Worm (Caenorhabditis elegans) whole organism, L1 larva: ENCODE measurements around the gene pha-4.

Source experiments
- C04F5.9 ChIP-seq: sonication (generic microtip); optimal IDR thresholded peaks from 2 replicates; lab custom pipeline; 2016; ENCODE audit warnings: missing genetic modification characterization, missing compliant biosample characterization
- C16A3.4 ChIP-seq: fragments of 150-350 bp; optimal IDR thresholded peaks from 2 replicates; lab custom pipeline; 2014; ENCODE audit warnings: missing biosample characterization, missing genetic modification characterization
- C34B4.2 ChIP-seq: sonication (generic microtip); optimal IDR thresholded peaks from 2 replicates; lab custom pipeline; 2017; ENCODE audit warnings: mild to moderate bottlenecking, missing genetic modification characterization, missing compliant biosample characterization
- Y116A8C.19 ChIP-seq: sonication (generic microtip); optimal IDR thresholded peaks from 2 replicates; lab custom pipeline; 2016; ENCODE audit warnings: missing compliant biosample characterization, missing genetic modification characterization, borderline replicate concordance
- aha-1 ChIP-seq: fragments of 150-350 bp; optimal IDR thresholded peaks from 2 replicates; lab custom pipeline; 2014; ENCODE audit warnings: missing biosample characterization, missing genetic modification characterization
- alr-1 ChIP-seq: fragments of 200-800 bp; sonication (Bioruptor generic); optimal IDR thresholded peaks from 2 replicates; lab custom pipeline; 2018; ENCODE audit warnings: borderline replicate concordance, mild to moderate bottlenecking, missing genetic modification characterization, missing compliant biosample characterization
- aly-2 ChIP-seq: fragments of 150-350 bp; optimal IDR thresholded peaks from 2 replicates; lab custom pipeline; 2014; ENCODE audit warnings: missing biosample characterization, missing genetic modification characterization
- ceh-82 ChIP-seq, 3 experiments: fragments of 150-350 bp in 1 of 3; sonication (generic microtip) in 2 of 3; optimal IDR thresholded peaks; 2 replicates each; lab custom pipeline; 2014 to 2017; ENCODE audit warnings: missing biosample characterization in 3 of 3, missing genetic modification characterization in 3 of 3
- ces-1 ChIP-seq: fragments of 150-350 bp; optimal IDR thresholded peaks from 2 replicates; lab custom pipeline; 2014; ENCODE audit warnings: missing biosample characterization, missing genetic modification reagents, missing genetic modification characterization
- dpl-1 ChIP-seq, 3 experiments: fragments of 150-350 bp in 2 of 3; sonication (generic microtip) in 1 of 3; optimal IDR thresholded peaks; 2 replicates each; lab custom pipeline; 2014 to 2017; ENCODE audit warnings: missing biosample characterization in 3 of 3, missing genetic modification characterization in 3 of 3, missing genetic modification reagents in 3 of 3
- efl-1 ChIP-seq, 4 experiments: fragments of 150-350 bp; optimal IDR thresholded peaks in 3 of 4; peaks in 1 of 4; 1 replicate in 1 of 4; 2 replicates in 3 of 4; lab custom pipeline; 2014; ENCODE audit warnings: missing biosample characterization in 2 of 4, missing genetic modification characterization in 2 of 4, missing genetic modification reagents in 2 of 4
- efl-3 ChIP-seq: fragments of 200-800 bp; sonication (Bioruptor generic); optimal IDR thresholded peaks from 2 replicates; lab custom pipeline; 2018; ENCODE audit warnings: mild to moderate bottlenecking, missing genetic modification characterization, missing compliant biosample characterization
- egl-13 ChIP-seq: sonication (generic microtip); optimal IDR thresholded peaks from 2 replicates; lab custom pipeline; 2016; ENCODE audit warnings: missing genotype, missing genetic modification reagents, missing genetic modification characterization, missing compliant biosample characterization
- elt-2 ChIP-seq: sonication (generic microtip); optimal IDR thresholded peaks from 2 replicates; lab custom pipeline; 2016; ENCODE audit warnings: missing genetic modification characterization, mild to moderate bottlenecking, inconsistent platforms, missing compliant biosample characterization, missing genetic modification reagents
- elt-3 ChIP-seq, 6 experiments: fragments of 150-350 bp in 1 of 6; sonication (generic microtip); optimal IDR thresholded peaks; 2 replicates each; lab custom pipeline; 2017 to 2018; ENCODE audit warnings: missing biosample characterization in 6 of 6, missing genetic modification characterization in 6 of 6, inconsistent platforms in 1 of 6
- fkh-10 ChIP-seq: sonication (generic microtip); optimal IDR thresholded peaks from 2 replicates; lab custom pipeline; 2017; ENCODE audit warnings: missing biosample characterization, missing genetic modification reagents, missing genetic modification characterization
- fos-1 ChIP-seq: fragments of 150-350 bp; optimal IDR thresholded peaks from 2 replicates; lab custom pipeline; 2014; ENCODE audit warnings: missing biosample characterization, missing genetic modification characterization
- hpl-2 ChIP-seq: fragments of 150-350 bp; optimal IDR thresholded peaks from 2 replicates; lab custom pipeline; 2014; ENCODE audit warnings: missing biosample characterization, missing genetic modification reagents, missing genetic modification characterization
- jun-1 ChIP-seq: fragments of 150-350 bp; optimal IDR thresholded peaks from 2 replicates; lab custom pipeline; 2014; ENCODE audit warnings: missing biosample characterization, missing genetic modification reagents, missing genetic modification characterization
- lin-15B ChIP-seq: fragments of 150-350 bp; sonication (generic microtip); optimal IDR thresholded peaks from 3 replicates; lab custom pipeline; 2014; ENCODE audit warnings: missing biosample characterization, missing genetic modification characterization
- lin-35 ChIP-seq, 2 experiments: fragments of 150-350 bp; optimal IDR thresholded peaks; 2 replicates each; lab custom pipeline; 2014; ENCODE audit warnings: missing biosample characterization in 2 of 2, missing genetic modification characterization in 2 of 2, missing genetic modification reagents in 2 of 2
- lin-39 ChIP-seq: fragments of 150-350 bp; optimal IDR thresholded peaks from 2 replicates; lab custom pipeline; 2014; ENCODE audit warnings: missing biosample characterization, missing genetic modification reagents, missing genetic modification characterization
- lir-3 ChIP-seq: sonication (generic microtip); optimal IDR thresholded peaks from 2 replicates; lab custom pipeline; 2016; ENCODE audit warnings: mild to moderate bottlenecking, missing genetic modification characterization, moderate library complexity, missing compliant biosample characterization; ENCODE audit not compliant: poor library complexity
- lsy-2 ChIP-seq, 2 experiments: fragments of 150-350 bp; optimal IDR thresholded peaks; 2 replicates each; lab custom pipeline; 2014; ENCODE audit warnings: missing biosample characterization in 2 of 2, missing genetic modification characterization in 2 of 2
- mab-9 ChIP-seq: fragments of 200-800 bp; sonication (Bioruptor generic); IDR thresholded peaks from 2 replicates; pipeline ENCODE4 v1.3.6; 2022; ENCODE audit warnings: missing genetic modification reagents, missing genetic modification characterization, missing compliant biosample characterization
- mdl-1 ChIP-seq, 2 experiments: fragments of 150-350 bp; optimal IDR thresholded peaks; 2 replicates each; lab custom pipeline; 2014 to 2017; ENCODE audit warnings: missing biosample characterization in 2 of 2, missing genetic modification characterization in 2 of 2, inconsistent platforms in 1 of 2
- mep-1 ChIP-seq: fragments of 150-350 bp; optimal IDR thresholded peaks from 2 replicates; lab custom pipeline; 2014; ENCODE audit warnings: missing biosample characterization, missing genetic modification characterization
- nhr-19 ChIP-seq: fragments of 200-800 bp; sonication (Bioruptor generic); conservative IDR thresholded peaks from 2 replicates; pipeline ENCODE4 v1.3.6; 2022; ENCODE audit warnings: missing genetic modification characterization, missing compliant biosample characterization
- nhr-20 ChIP-seq: sonication (generic microtip); optimal IDR thresholded peaks from 2 replicates; lab custom pipeline; 2016; ENCODE audit warnings: mild to moderate bottlenecking, missing genetic modification characterization, missing compliant biosample characterization
- nhr-28 ChIP-seq: fragments of 150-350 bp; optimal IDR thresholded peaks from 2 replicates; lab custom pipeline; 2014; ENCODE audit warnings: missing biosample characterization, missing genetic modification characterization
- nhr-71 ChIP-seq: sonication (generic microtip); optimal IDR thresholded peaks from 2 replicates; lab custom pipeline; 2016; ENCODE audit warnings: mild to moderate bottlenecking, missing genetic modification characterization, moderate library complexity, missing compliant biosample characterization
- nhr-77 ChIP-seq: fragments of 150-350 bp; optimal IDR thresholded peaks from 2 replicates; lab custom pipeline; 2014; ENCODE audit warnings: missing biosample characterization, missing genetic modification characterization
- nhr-84 ChIP-seq: sonication (generic microtip); optimal IDR thresholded peaks from 2 replicates; lab custom pipeline; 2017; ENCODE audit warnings: missing biosample characterization, missing genetic modification characterization
- nhr-85 ChIP-seq: sonication (generic microtip); peaks from one replicate; lab custom pipeline; 2016; ENCODE audit warnings: missing genetic modification characterization, inconsistent platforms, missing compliant biosample characterization
- nhr-90 ChIP-seq: sonication (generic microtip); optimal IDR thresholded peaks from 2 replicates; lab custom pipeline; 2016; ENCODE audit warnings: mild to moderate bottlenecking, missing genetic modification characterization, missing compliant biosample characterization; ENCODE audit not compliant: poor library complexity
- pqm-1 ChIP-seq: sonication (generic microtip); optimal IDR thresholded peaks from 3 replicates; lab custom pipeline; 2017; ENCODE audit warnings: missing biosample characterization, missing genetic modification characterization
- snpc-4 ChIP-seq: fragments of 150-350 bp; optimal IDR thresholded peaks from 2 replicates; lab custom pipeline; 2014; ENCODE audit warnings: missing biosample characterization, missing genetic modification characterization
- tlp-1 ChIP-seq: fragments of 150-350 bp; optimal IDR thresholded peaks from 2 replicates; lab custom pipeline; 2014; ENCODE audit warnings: missing biosample characterization, missing genetic modification characterization
- unc-130 ChIP-seq: fragments of 150-350 bp; optimal IDR thresholded peaks from 2 replicates; lab custom pipeline; 2017; ENCODE audit warnings: missing biosample characterization, missing genetic modification characterization, inconsistent platforms
- unc-30 ChIP-seq: sonication (generic microtip); optimal IDR thresholded peaks from 2 replicates; lab custom pipeline; 2017; ENCODE audit warnings: missing biosample characterization, missing genetic modification characterization
- unc-98 ChIP-seq: fragments of 200-800 bp; sonication (Bioruptor generic); IDR thresholded peaks from 2 replicates; pipeline ENCODE4 v1.3.6; 2022; ENCODE audit warnings: missing genetic modification characterization, missing compliant biosample characterization
- zip-4 ChIP-seq: fragments of 200-800 bp; sonication (Bioruptor generic); optimal IDR thresholded peaks from 2 replicates; lab custom pipeline; 2018; ENCODE audit warnings: mild to moderate bottlenecking, missing genetic modification characterization, moderate library complexity, missing compliant biosample characterization
- ztf-11 ChIP-seq, 2 experiments: sonication (generic microtip); optimal IDR thresholded peaks; 2 replicates each; lab custom pipeline; 2016 to 2017; ENCODE audit warnings: missing genetic modification characterization in 2 of 2, missing biosample characterization in 1 of 2, missing compliant biosample characterization in 1 of 2
- ztf-4 ChIP-seq: fragments of 150-350 bp; optimal IDR thresholded peaks from 2 replicates; lab custom pipeline; 2014; ENCODE audit warnings: missing biosample characterization, missing genetic modification characterization

Gene pha-4

ce11 chrV:20744290-20744837, 8.5 kb upstream of the pha-4 start, which contains the start of gene dnj-25 (continued):
- TF ChIP-seq ces-1 (GFP tag; lab: Kevin White, UChicago), result no peak
- no peak for TF ChIP-seq jun-1 (tag; lab: Kevin White, UChicago)
- no peak for TF ChIP-seq nhr-84 (tag; lab: Kevin White, UChicago)
- TF ChIP-seq lin-39 (tag; lab: Kevin White, UChicago), result no peak
- no peak for TF ChIP-seq C34B4.2
- peak; percentile 7 for TF ChIP-seq C16A3.4 (tag; lab: Kevin White, UChicago)

ce11 chrV:20745278-20745677, 7.6 kb upstream of the pha-4 start:
- TF ChIP-seq efl-1 (optimal IDR thresholded peaks at IDR 0.05; lab: Kevin White, UChicago) (no peak), efl-1 (GFP tag; optimal IDR thresholded peaks at IDR 0.05 in 1 of 2; lab: Kevin White, UChicago) (peak in 1 of 2 experiments; percentile 8), nhr-85 (tag; lab: Kevin White, UChicago) (no peak)
- TF ChIP-seq, all 84 proteins: peak for 1

ce11 chrV:20746805-20747204, 6.0 kb upstream of the pha-4 start:
- TF ChIP-seq aly-2 (tag; lab: Kevin White, UChicago) (no peak), dpl-1 (GFP tag; optimal IDR thresholded peaks at IDR 0.05; lab: Kevin White, UChicago) (no peak), fkh-10 (GFP tag; lab: Kevin White, UChicago) (no peak), efl-1 (optimal IDR thresholded peaks at IDR 0.05; lab: Kevin White, UChicago) (no peak), efl-1 (GFP tag; optimal IDR thresholded peaks at IDR 0.05 in 1 of 2; lab: Kevin White, UChicago) (peak in 1 of 2 experiments; percentile 72), nhr-28 (tag; lab: Kevin White, UChicago) (no peak), fos-1 (no peak), mab-9 (no peak)

DNA sequence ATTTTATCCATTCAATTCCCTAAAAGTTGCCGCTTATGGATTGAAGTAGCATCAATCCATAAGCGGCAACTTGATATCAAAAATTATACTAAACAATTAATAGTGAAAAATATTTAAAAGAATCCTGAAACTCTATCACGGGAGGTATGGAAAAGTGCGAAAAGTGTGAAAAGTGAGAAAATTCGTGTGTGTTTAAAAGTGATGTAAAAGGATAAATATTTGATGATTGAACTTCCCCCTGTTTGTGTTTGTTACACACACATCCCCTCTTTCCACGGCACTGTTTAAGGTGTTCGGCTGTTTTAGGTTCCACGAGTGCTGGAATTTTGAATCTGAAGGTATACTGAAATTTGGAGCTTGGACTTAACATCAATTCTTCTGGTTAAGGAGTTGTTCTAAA, 4.9 kb upstream of the pha-4 start:
- TF ChIP-seq zip-4 (GFP tag; lab: Kevin White, UChicago) (no peak), efl-3 (GFP tag; lab: Kevin White, UChicago) (no peak), C34B4.2 (no peak), nhr-84 (tag; lab: Kevin White, UChicago) (no peak), mdl-1 (tag; optimal IDR thresholded peaks at IDR 0.05; lab: Kevin White, UChicago) (no peak), lin-15B (no peak), elt-3 (tag; optimal IDR thresholded peaks at IDR 0.05; lab: Kevin White, UChicago) (no peak), lsy-2 (tag; optimal IDR thresholded peaks at IDR 0.05; lab: Kevin White, UChicago) (no peak), dpl-1 (GFP tag; optimal IDR thresholded peaks at IDR 0.05; lab: Kevin White, UChicago) (no peak), ztf-4 (tag; lab: Kevin White, UChicago) (no peak), unc-98 (GFP tag; lab: Robert Waterston, UW) (no peak), aha-1 (tag; lab: Kevin White, UChicago) (no peak), egl-13 (tag; lab: Kevin White, UChicago) (no peak), nhr-85 (tag; lab: Kevin White, UChicago) (no peak), alr-1 (tag; lab: Kevin White, UChicago) (no peak), Y116A8C.19 (tag; lab: Kevin White, UChicago) (no peak), lin-35 (GFP tag; optimal IDR thresholded peaks at IDR 0.05; lab: Kevin White, UChicago) (no peak), C04F5.9 (tag; lab: Kevin White, UChicago) (no peak)

DNA sequence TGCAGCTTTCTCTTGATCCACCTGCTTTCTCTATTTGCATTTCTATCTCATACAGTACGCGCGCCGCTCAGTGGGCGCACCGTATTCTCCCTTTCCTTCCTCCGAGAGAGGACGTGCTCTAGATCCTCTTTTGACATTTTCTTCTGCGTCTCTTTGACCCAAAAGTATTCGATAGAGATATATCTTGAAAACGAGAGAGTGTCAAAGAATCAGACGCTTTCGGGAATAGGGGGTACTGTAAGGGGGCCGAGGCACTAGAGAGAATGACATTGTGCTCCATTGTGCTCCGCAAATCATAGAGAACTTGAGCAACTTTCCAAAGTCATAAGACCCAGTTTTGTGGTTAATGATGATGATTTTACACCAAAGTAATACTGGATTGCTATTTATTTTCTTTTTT, 3.8 kb upstream of the pha-4 start:
- TF ChIP-seq ceh-82 (tag; optimal IDR thresholded peaks at IDR 0.05; lab: Kevin White, UChicago), result no peak
- no peak for TF ChIP-seq hpl-2
- TF ChIP-seq unc-30 (tag; lab: Kevin White, UChicago), result no peak
- TF ChIP-seq nhr-71, result peak; percentile 21
- no peak for TF ChIP-seq nhr-90 (tag; lab: Kevin White, UChicago)
- peak; percentile 34 for TF ChIP-seq nhr-19 (GFP tag; lab: Robert Waterston, UW)
- no peak for TF ChIP-seq tlp-1
- TF ChIP-seq nhr-85 (tag; lab: Kevin White, UChicago), result no peak
- TF ChIP-seq lir-3 (tag; lab: Kevin White, UChicago), result no peak
- TF ChIP-seq snpc-4 (tag; lab: Kevin White, UChicago), result no peak
- TF ChIP-seq elt-2 (tag; lab: Kevin White, UChicago), result no peak
- peak; percentile 27 for TF ChIP-seq nhr-20 (tag; lab: Kevin White, UChicago)
- TF ChIP-seq mep-1 (tag; lab: Kevin White, UChicago), result no peak
- TF ChIP-seq ztf-11 (tag; optimal IDR thresholded peaks at IDR 0.05; lab: Kevin White, UChicago), result no peak
- TF ChIP-seq nhr-77 (tag; lab: Kevin White, UChicago), result peak; percentile 69
- TF ChIP-seq mdl-1 (tag; optimal IDR thresholded peaks at IDR 0.05; lab: Kevin White, UChicago), result peak in 1 of 2 experiments; percentile 25
- no peak for TF ChIP-seq pqm-1 (tag; lab: Kevin White, UChicago)
- TF ChIP-seq unc-130 (tag; lab: Kevin White, UChicago), result no peak
- no peak for TF ChIP-seq fkh-10 (GFP tag; lab: Kevin White, UChicago)
